Fruit fly (Drosophila melanogaster): Measurements from ENCODE around the gene CG32459.

Gene CG32459

dm6 chr3L:22826236-22826635 is 29.6 kb downstream of the CG32459 start (continued):
- no peak for TF ChIP-seq Sox14 (GFP tag; optimal IDR thresholded peaks at IDR 0.05)
- no peak for TF ChIP-seq topi (GFP tag; optimal IDR thresholded peaks at IDR 0.05)
- TF ChIP-seq Smox (GFP tag; optimal IDR thresholded peaks at IDR 0.05), result no peak
- TF ChIP-seq CG16779 (tag; optimal IDR thresholded peaks at IDR 0.05), result no peak
- TF ChIP-seq CG9139 (GFP tag; optimal IDR thresholded peaks at IDR 0.05), result no peak
- no peak for TF ChIP-seq CG31627 (GFP tag; optimal IDR thresholded peaks at IDR 0.05)
- TF ChIP-seq ss (GFP tag; optimal IDR thresholded peaks at IDR 0.05), result peak in 1 of 2 experiments; percentile 66
- TF ChIP-seq dsx (GFP tag; optimal IDR thresholded peaks at IDR 0.05; ENCODE audit: poor library complexity, severe bottlenecking), result peak; percentile 16
- peak; percentile 39 for TF ChIP-seq CG6808 (GFP tag; optimal IDR thresholded peaks at IDR 0.05)
- TF ChIP-seq Ets21C (GFP tag; optimal IDR thresholded peaks at IDR 0.05), result no peak
- no peak for TF ChIP-seq CG8119 (GFP tag; IDR thresholded peaks at IDR 0.05)
- TF ChIP-seq achi (GFP tag; optimal IDR thresholded peaks at IDR 0.05), result no peak
- no peak for TF ChIP-seq Sox15 (GFP tag; optimal IDR thresholded peaks at IDR 0.05)
- no peak for TF ChIP-seq CG3919 (GFP tag; optimal IDR thresholded peaks at IDR 0.05)
- 0 out of 2 replicates have a peak, but pooled peaks have one; percentile 23 for TF ChIP-seq CG15336 (GFP tag; IDR thresholded peaks at IDR 0.05)
- TF ChIP-seq Lpt (GFP tag; optimal IDR thresholded peaks at IDR 0.05), result no peak
- TF ChIP-seq lz (GFP tag; optimal IDR thresholded peaks at IDR 0.05), result no peak
- TF ChIP-seq fd59A (GFP tag; optimal IDR thresholded peaks at IDR 0.05), result no peak
- no peak for TF ChIP-seq CG3032 (tag; optimal IDR thresholded peaks at IDR 0.05)
- peak; percentile 6 for TF ChIP-seq spab (GFP tag; optimal IDR thresholded peaks at IDR 0.05)
- TF ChIP-seq CG11294 (GFP tag; IDR thresholded peaks at IDR 0.05), result no peak
- peak; percentile 21; the same call in 2 of the 3 replicates for TF ChIP-seq CG6163 (GFP tag; IDR thresholded peaks at IDR 0.05)
- TF ChIP-seq CG10631 (GFP tag; optimal IDR thresholded peaks at IDR 0.05), result no peak
- no peak for TF ChIP-seq pdm3 (GFP tag; optimal IDR thresholded peaks at IDR 0.05)
- TF ChIP-seq CG8319 (GFP tag; optimal IDR thresholded peaks at IDR 0.05), result no peak
- no peak for TF ChIP-seq CG34406 (GFP tag; optimal IDR thresholded peaks at IDR 0.05)
- TF ChIP-seq salr (GFP tag; optimal IDR thresholded peaks at IDR 0.05), result peak in 1 of 2 experiments; percentile 3
- no peak for TF ChIP-seq vri (GFP tag; optimal IDR thresholded peaks at IDR 0.05)
- TF ChIP-seq CG11902 (GFP tag; optimal IDR thresholded peaks at IDR 0.05), result no peak
- no peak for TF ChIP-seq Hr38 (GFP tag; optimal IDR thresholded peaks at IDR 0.05)
- no peak for TF ChIP-seq Sox102F (GFP tag; optimal IDR thresholded peaks at IDR 0.05)
- no peak for TF ChIP-seq dac (GFP tag; optimal IDR thresholded peaks at IDR 0.05)
- TF ChIP-seq CG32006 (GFP tag; optimal IDR thresholded peaks at IDR 0.05), result no peak
- TF ChIP-seq svp (GFP tag), result no peak
- no peak for TF ChIP-seq CG6854 (GFP tag; optimal IDR thresholded peaks at IDR 0.05)
- TF ChIP-seq CG7368 (GFP tag; optimal IDR thresholded peaks at IDR 0.05), result no peak
- TF ChIP-seq OdsH (GFP tag; optimal IDR thresholded peaks at IDR 0.05), result no peak
- TF ChIP-seq Hr39 (GFP tag; optimal IDR thresholded peaks at IDR 0.05), result no peak

- TF ChIP-seq Eip75B (GFP tag; optimal IDR thresholded peaks at IDR 0.05), result peak; percentile 3
- peak; percentile 7 for TF ChIP-seq CG8632 (GFP tag; optimal IDR thresholded peaks at IDR 0.05)
- TF ChIP-seq Smox (GFP tag; optimal IDR thresholded peaks at IDR 0.05), result no peak
- TF ChIP-seq CG32006 (GFP tag; optimal IDR thresholded peaks at IDR 0.05), result peak; percentile 31
- no peak for TF ChIP-seq Eip93F (GFP tag; optimal IDR thresholded peaks at IDR 0.05)
- no peak for TF ChIP-seq dac (GFP tag; optimal IDR thresholded peaks at IDR 0.05)
- no peak for TF ChIP-seq Sox15 (GFP tag; optimal IDR thresholded peaks at IDR 0.05)
- peak; percentile 25 for TF ChIP-seq fkh (GFP tag; optimal IDR thresholded peaks at IDR 0.05)
- TF ChIP-seq CG6854 (GFP tag; optimal IDR thresholded peaks at IDR 0.05), result peak; percentile 60
- no peak for TF ChIP-seq CG1621 (tag; optimal IDR thresholded peaks at IDR 0.05)
- TF ChIP-seq Ets21C (GFP tag; optimal IDR thresholded peaks at IDR 0.05), result no peak
- TF ChIP-seq Hr39 (GFP tag; optimal IDR thresholded peaks at IDR 0.05), result no peak
- TF ChIP-seq CG16779 (tag; optimal IDR thresholded peaks at IDR 0.05), result peak; percentile 70
- TF ChIP-seq CG3032 (tag; optimal IDR thresholded peaks at IDR 0.05), result no peak
- TF ChIP-seq Sox102F (GFP tag; optimal IDR thresholded peaks at IDR 0.05), result peak; percentile 69
- TF ChIP-seq acj6 (GFP tag; optimal IDR thresholded peaks at IDR 0.05), result no peak
- TF ChIP-seq CG8319 (GFP tag; optimal IDR thresholded peaks at IDR 0.05), result no peak
- TF ChIP-seq CG9139 (GFP tag; optimal IDR thresholded peaks at IDR 0.05), result peak; percentile 67
- peak; percentile 53 for TF ChIP-seq dsx (GFP tag; optimal IDR thresholded peaks at IDR 0.05; ENCODE audit: poor library complexity, severe bottlenecking)
- TF ChIP-seq CG4318 (GFP tag; optimal IDR thresholded peaks at IDR 0.05), result no peak
- no peak for TF ChIP-seq CG7368 (GFP tag; optimal IDR thresholded peaks at IDR 0.05)
- TF ChIP-seq Sox14 (GFP tag; optimal IDR thresholded peaks at IDR 0.05), result peak; percentile 22
- TF ChIP-seq lz (GFP tag; optimal IDR thresholded peaks at IDR 0.05), result no peak
- peak; percentile 28 for TF ChIP-seq fd85E (GFP tag; optimal IDR thresholded peaks at IDR 0.05)
- TF ChIP-seq pdm3 (GFP tag; optimal IDR thresholded peaks at IDR 0.05), result peak; percentile 12
- TF ChIP-seq CG8119 (GFP tag; IDR thresholded peaks at IDR 0.05), result 0 out of 3 replicates have a peak, but pooled peaks have one; percentile 48
- no peak for TF ChIP-seq fd59A (GFP tag; optimal IDR thresholded peaks at IDR 0.05)
- TF ChIP-seq CG6276 (GFP tag; optimal IDR thresholded peaks at IDR 0.05), result peak; percentile 34
- peak; percentile 0 for TF ChIP-seq Blimp-1 (GFP tag; optimal IDR thresholded peaks at IDR 0.05)
These were observed 31.1 kb downstream of the CG32459 start for dm6 chr3L:22824668-22825192.

All from whole organism, prepupa.